Worm (Caenorhabditis elegans) whole organism, L1 larva: ENCODE results near the gene R11G1.7.

ENCODE experiments used
- C04F5.9 ChIP-seq: sonication (generic microtip); optimal IDR thresholded peaks from 2 replicates; lab custom pipeline; 2016; ENCODE audit warnings: missing genetic modification characterization, missing compliant biosample characterization
- C34B4.2 ChIP-seq: sonication (generic microtip); optimal IDR thresholded peaks from 2 replicates; lab custom pipeline; 2017; ENCODE audit warnings: mild to moderate bottlenecking, missing genetic modification characterization, missing compliant biosample characterization
- aha-1 ChIP-seq: fragments of 150-350 bp; optimal IDR thresholded peaks from 2 replicates; lab custom pipeline; 2014; ENCODE audit warnings: missing biosample characterization, missing genetic modification characterization
- ama-1 ChIP-seq: fragments of 150-350 bp; optimal IDR thresholded peaks from 2 replicates; lab custom pipeline; 2014
- ceh-63 ChIP-seq: fragments of 200-800 bp; sonication (Bioruptor generic); optimal IDR thresholded peaks from 2 replicates; lab custom pipeline; 2018; ENCODE audit warnings: mild to moderate bottlenecking, missing genetic modification characterization, missing compliant biosample characterization
- ceh-82 ChIP-seq, 3 experiments: fragments of 150-350 bp in 1 of 3; sonication (generic microtip) in 2 of 3; optimal IDR thresholded peaks; 2 replicates each; lab custom pipeline; 2014 to 2017; ENCODE audit warnings: missing biosample characterization in 3 of 3, missing genetic modification characterization in 3 of 3
- efl-1 ChIP-seq, 4 experiments: fragments of 150-350 bp; optimal IDR thresholded peaks in 3 of 4; peaks in 1 of 4; 1 replicate in 1 of 4; 2 replicates in 3 of 4; lab custom pipeline; 2014; ENCODE audit warnings: missing biosample characterization in 2 of 4, missing genetic modification characterization in 2 of 4, missing genetic modification reagents in 2 of 4
- efl-3 ChIP-seq: fragments of 200-800 bp; sonication (Bioruptor generic); optimal IDR thresholded peaks from 2 replicates; lab custom pipeline; 2018; ENCODE audit warnings: mild to moderate bottlenecking, missing genetic modification characterization, missing compliant biosample characterization
- elt-2 ChIP-seq: sonication (generic microtip); optimal IDR thresholded peaks from 2 replicates; lab custom pipeline; 2016; ENCODE audit warnings: missing genetic modification characterization, mild to moderate bottlenecking, inconsistent platforms, missing compliant biosample characterization, missing genetic modification reagents
- ets-5 ChIP-seq: fragments of 200-800 bp; sonication (Bioruptor generic); IDR thresholded peaks from 2 replicates; pipeline ENCODE4 v1.3.6; 2022; ENCODE audit warnings: missing genetic modification characterization, missing compliant biosample characterization
- fkh-10 ChIP-seq: sonication (generic microtip); optimal IDR thresholded peaks from 2 replicates; lab custom pipeline; 2017; ENCODE audit warnings: missing biosample characterization, missing genetic modification reagents, missing genetic modification characterization
- fkh-4 ChIP-seq: sonication (generic microtip); optimal IDR thresholded peaks from 2 replicates; lab custom pipeline; 2016; ENCODE audit warnings: missing compliant biosample characterization, missing genetic modification characterization, borderline replicate concordance
- fkh-8 ChIP-seq: sonication (generic microtip); optimal IDR thresholded peaks from 2 replicates; lab custom pipeline; 2016; ENCODE audit warnings: mild to moderate bottlenecking, missing genetic modification characterization, missing compliant biosample characterization
- grh-1 ChIP-seq: fragments of 200-800 bp; sonication (Bioruptor generic); IDR thresholded peaks from 2 replicates; pipeline ENCODE4 v1.3.6; 2022; ENCODE audit warnings: missing genetic modification reagents, missing genetic modification characterization, missing compliant biosample characterization
- hlh-17 ChIP-seq: fragments of 200-800 bp; sonication (Bioruptor generic); optimal IDR thresholded peaks from 2 replicates; lab custom pipeline; 2018; ENCODE audit warnings: missing genetic modification characterization, mild to moderate bottlenecking, missing compliant biosample characterization, moderate library complexity, borderline replicate concordance
- isw-1 ChIP-seq: fragments of 200-800 bp; sonication (Bioruptor generic); IDR thresholded peaks from 2 replicates; pipeline ENCODE4 v1.3.6; 2022; ENCODE audit warnings: missing genetic modification characterization, missing compliant biosample characterization
- lin-13 ChIP-seq: fragments of 150-350 bp; optimal IDR thresholded peaks from 2 replicates; lab custom pipeline; 2014; ENCODE audit warnings: missing biosample characterization, missing genetic modification reagents, missing genetic modification characterization
- lin-14 ChIP-seq: fragments of 200-800 bp; sonication (Bioruptor generic); optimal IDR thresholded peaks from 2 replicates; lab custom pipeline; 2018; ENCODE audit warnings: mild to moderate bottlenecking, missing genetic modification characterization, moderate library complexity, missing compliant biosample characterization
- lin-15B ChIP-seq: fragments of 150-350 bp; sonication (generic microtip); optimal IDR thresholded peaks from 3 replicates; lab custom pipeline; 2014; ENCODE audit warnings: missing biosample characterization, missing genetic modification characterization
- lin-35 ChIP-seq, 2 experiments: fragments of 150-350 bp; optimal IDR thresholded peaks; 2 replicates each; lab custom pipeline; 2014; ENCODE audit warnings: missing biosample characterization in 2 of 2, missing genetic modification characterization in 2 of 2, missing genetic modification reagents in 2 of 2
- lin-39 ChIP-seq: fragments of 150-350 bp; optimal IDR thresholded peaks from 2 replicates; lab custom pipeline; 2014; ENCODE audit warnings: missing biosample characterization, missing genetic modification reagents, missing genetic modification characterization
- mab-9 ChIP-seq: fragments of 200-800 bp; sonication (Bioruptor generic); IDR thresholded peaks from 2 replicates; pipeline ENCODE4 v1.3.6; 2022; ENCODE audit warnings: missing genetic modification reagents, missing genetic modification characterization, missing compliant biosample characterization
- nhr-76 ChIP-seq: sonication (generic microtip); optimal IDR thresholded peaks from 2 replicates; lab custom pipeline; 2017; ENCODE audit warnings: missing biosample characterization, missing genetic modification characterization
- nhr-84 ChIP-seq: sonication (generic microtip); optimal IDR thresholded peaks from 2 replicates; lab custom pipeline; 2017; ENCODE audit warnings: missing biosample characterization, missing genetic modification characterization
- nhr-90 ChIP-seq: sonication (generic microtip); optimal IDR thresholded peaks from 2 replicates; lab custom pipeline; 2016; ENCODE audit warnings: mild to moderate bottlenecking, missing genetic modification characterization, missing compliant biosample characterization; ENCODE audit not compliant: poor library complexity
- pqm-1 ChIP-seq: sonication (generic microtip); optimal IDR thresholded peaks from 3 replicates; lab custom pipeline; 2017; ENCODE audit warnings: missing biosample characterization, missing genetic modification characterization
- skn-1 ChIP-seq: fragments of 150-350 bp; optimal IDR thresholded peaks from 2 replicates; lab custom pipeline; 2014; ENCODE audit warnings: missing biosample characterization, missing genetic modification characterization
- snpc-4 ChIP-seq: fragments of 150-350 bp; optimal IDR thresholded peaks from 2 replicates; lab custom pipeline; 2014; ENCODE audit warnings: missing biosample characterization, missing genetic modification characterization
- snu-23 ChIP-seq: sonication (generic microtip); optimal IDR thresholded peaks from 2 replicates; lab custom pipeline; 2016; ENCODE audit warnings: missing genetic modification characterization, missing compliant biosample characterization
- sptf-1 ChIP-seq: fragments of 150-350 bp; optimal IDR thresholded peaks from 2 replicates; lab custom pipeline; 2014; ENCODE audit warnings: missing biosample characterization, missing genetic modification characterization
- unc-30 ChIP-seq: sonication (generic microtip); optimal IDR thresholded peaks from 2 replicates; lab custom pipeline; 2017; ENCODE audit warnings: missing biosample characterization, missing genetic modification characterization
- unc-62 ChIP-seq: fragments of 150-350 bp; optimal IDR thresholded peaks from 2 replicates; lab custom pipeline; 2014; ENCODE audit warnings: missing biosample characterization, missing genetic modification reagents, missing genetic modification characterization
- unc-98 ChIP-seq: fragments of 200-800 bp; sonication (Bioruptor generic); IDR thresholded peaks from 2 replicates; pipeline ENCODE4 v1.3.6; 2022; ENCODE audit warnings: missing genetic modification characterization, missing compliant biosample characterization
- xbp-1 ChIP-seq: sonication (generic microtip); optimal IDR thresholded peaks from 2 replicates; lab custom pipeline; 2016; ENCODE audit warnings: missing genetic modification characterization, missing compliant biosample characterization

Gene R11G1.7

DNA sequence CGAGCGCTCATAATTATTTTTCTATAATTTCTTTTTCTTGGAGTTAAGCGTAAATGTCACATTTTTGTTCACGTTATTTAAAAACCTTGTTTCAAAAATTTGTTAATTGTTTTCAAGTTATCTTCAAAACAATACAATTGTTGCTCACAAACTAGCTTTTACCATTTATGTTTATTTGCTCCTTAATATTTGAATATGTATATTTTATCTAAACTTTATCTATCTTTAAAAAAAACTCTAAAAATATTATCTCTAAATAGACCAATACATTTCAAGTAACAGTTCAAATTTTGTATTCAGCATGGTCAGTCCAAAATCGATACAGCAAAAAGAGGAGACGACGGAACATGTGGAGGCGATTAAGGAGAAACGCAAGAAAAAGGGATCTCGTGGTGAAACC is at the start of gene R11G1.7:
TSS of gene R11G1.7 (plus strand) at position 301 of the 400 bp plus-strand sequence.
- TF ChIP-seq efl-3 (GFP tag; lab: Kevin White, UChicago): no peak

DNA sequence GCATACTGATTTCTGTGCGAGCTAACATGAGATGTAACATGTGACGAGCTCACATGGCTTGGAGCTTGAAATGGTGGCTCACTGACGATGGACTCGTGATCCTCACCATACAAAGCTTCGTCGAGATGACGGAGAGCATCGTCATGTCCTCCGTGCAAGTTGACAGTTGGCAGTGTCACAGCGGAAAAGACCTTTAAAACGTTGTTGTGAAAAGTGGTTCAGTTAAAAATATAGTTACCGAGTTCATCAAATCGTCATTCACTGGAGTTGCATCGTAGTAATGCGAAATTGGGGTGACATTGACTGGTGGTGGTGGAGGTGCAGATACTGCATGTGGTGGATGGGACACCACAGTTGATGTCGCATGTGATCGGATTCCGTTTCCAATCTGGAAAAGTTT is 45.6 kb upstream of the R11G1.7 start:
- TF ChIP-seq isw-1: no peak

DNA sequence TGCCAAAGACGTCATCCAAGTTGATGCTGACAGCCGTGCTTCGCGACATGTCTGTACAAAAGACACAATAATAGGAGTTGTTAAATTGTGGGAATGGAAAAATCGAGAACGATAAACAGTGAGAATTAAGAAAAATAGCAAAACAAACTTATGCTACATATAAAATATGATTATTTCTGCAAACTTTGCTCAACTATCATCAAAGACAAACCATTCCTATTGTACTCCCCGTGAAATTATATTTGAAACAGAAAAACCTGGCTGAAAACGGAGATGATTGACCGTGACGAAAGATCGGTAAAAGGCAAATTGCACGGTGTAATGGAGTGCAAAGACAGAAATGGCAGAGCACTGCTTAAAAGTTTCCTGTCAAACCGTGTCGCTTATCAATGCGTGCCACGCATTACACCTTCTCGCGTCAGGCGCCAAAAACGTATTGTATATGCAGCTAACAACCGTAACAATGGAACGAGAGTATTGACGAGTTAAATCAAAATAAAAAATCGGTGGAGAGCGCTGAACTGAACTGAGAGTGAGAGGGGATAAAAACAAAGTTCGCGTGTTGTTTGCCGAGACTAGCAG is 44.9 kb upstream of the R11G1.7 start, which contains the start of gene C18B2.5:
TSS of gene C18B2.5 (minus strand) at position 51 of the 582 bp plus-strand sequence.
- TF ChIP-seq fkh-4 (tag; lab: Kevin White, UChicago): no peak
- TF ChIP-seq efl-1 (optimal IDR thresholded peaks at IDR 0.05; lab: Kevin White, UChicago): no peak
- TF ChIP-seq efl-1 (GFP tag; optimal IDR thresholded peaks at IDR 0.05 in 1 of 2; lab: Kevin White, UChicago): peak in 1 of 2 experiments; percentile 72
- no peak for TF ChIP-seq isw-1
- no peak for TF ChIP-seq fkh-10 (GFP tag; lab: Kevin White, UChicago)
- TF ChIP-seq unc-98 (GFP tag; lab: Robert Waterston, UW): no peak
- TF ChIP-seq aha-1 (tag; lab: Kevin White, UChicago): no peak
- TF ChIP-seq sptf-1: no peak
- TF ChIP-seq elt-2 (tag; lab: Kevin White, UChicago): peak; percentile 35
- no peak for TF ChIP-seq snpc-4 (tag; lab: Kevin White, UChicago)

DNA sequence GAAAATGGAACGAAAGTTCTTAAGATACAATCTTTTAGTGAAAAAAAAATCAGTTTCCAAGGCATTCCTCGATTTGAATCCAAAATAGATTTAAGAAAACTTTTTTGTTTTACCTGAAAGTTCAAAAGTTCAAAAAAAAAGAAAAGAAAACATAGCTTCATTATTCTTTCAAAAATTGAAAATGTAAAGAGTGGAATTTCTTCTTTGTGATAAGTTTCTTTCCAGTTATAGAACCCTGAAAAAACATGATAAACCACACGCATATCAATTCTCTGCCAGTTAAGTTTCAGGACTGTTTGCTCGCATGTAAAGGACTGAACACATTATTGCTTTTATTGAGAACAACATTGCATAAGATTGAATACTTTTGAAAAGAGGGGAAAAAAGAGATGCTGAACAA is 44.3 kb upstream of the R11G1.7 start:
- TF ChIP-seq ama-1 (lab: Kevin White, UChicago): no peak

DNA sequence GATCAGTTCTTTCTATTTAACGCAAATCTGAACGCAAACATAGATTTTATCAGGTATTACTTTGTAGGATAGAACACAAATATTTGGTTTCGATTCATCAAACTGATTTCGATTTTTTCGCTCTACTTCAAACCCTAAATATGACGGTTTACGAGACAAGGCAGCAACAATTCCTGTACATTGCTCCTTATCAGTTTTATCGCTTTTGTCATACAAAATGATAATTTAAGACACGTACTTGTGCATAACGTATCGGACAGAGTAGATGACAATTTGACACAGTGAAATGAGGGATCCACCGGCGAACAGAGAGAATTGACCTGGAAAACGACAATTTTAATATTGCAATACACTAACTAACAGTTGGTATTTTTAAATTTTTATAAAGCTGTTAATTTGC is 42.4 kb upstream of the R11G1.7 start:
- TF ChIP-seq grh-1: no peak
- peak; percentile 49 for TF ChIP-seq pqm-1
- TF ChIP-seq lin-35 (GFP tag; optimal IDR thresholded peaks at IDR 0.05; lab: Kevin White, UChicago): peak in 1 of 2 experiments; percentile 29
- no peak for TF ChIP-seq fkh-10 (GFP tag; lab: Kevin White, UChicago)
- TF ChIP-seq lin-14 (GFP tag; lab: Kevin White, UChicago): no peak
- no peak for TF ChIP-seq lin-15B (tag; lab: Kevin White, UChicago)
- TF ChIP-seq ceh-63 (GFP tag; lab: Kevin White, UChicago): no peak
- TF ChIP-seq lin-39 (tag; lab: Kevin White, UChicago): no peak
- no peak for TF ChIP-seq efl-1 (optimal IDR thresholded peaks at IDR 0.05; lab: Kevin White, UChicago)
- TF ChIP-seq efl-1 (GFP tag; optimal IDR thresholded peaks at IDR 0.05 in 1 of 2; lab: Kevin White, UChicago): peak in 1 of 2 experiments; percentile 67
- no peak for TF ChIP-seq lin-13 (GFP tag; lab: Kevin White, UChicago)
- TF ChIP-seq xbp-1: no peak
- no peak for TF ChIP-seq C04F5.9 (tag; lab: Kevin White, UChicago)
- TF ChIP-seq hlh-17: no peak
- no peak for TF ChIP-seq sptf-1
- TF ChIP-seq mab-9 (GFP tag; lab: Robert Waterston, UW): no peak
- no peak for TF ChIP-seq fkh-4 (tag; lab: Kevin White, UChicago)
- no peak for TF ChIP-seq snu-23 (GFP tag; lab: Kevin White, UChicago)
- TF ChIP-seq nhr-84 (tag; lab: Kevin White, UChicago): no peak
- no peak for TF ChIP-seq ceh-82 (tag; optimal IDR thresholded peaks at IDR 0.05; lab: Kevin White, UChicago)
- TF ChIP-seq skn-1: no peak
- no peak for TF ChIP-seq fkh-8 (tag; lab: Kevin White, UChicago)
- TF ChIP-seq elt-2 (tag; lab: Kevin White, UChicago): peak; percentile 70
- TF ChIP-seq, all 84 proteins: peak for 4

DNA sequence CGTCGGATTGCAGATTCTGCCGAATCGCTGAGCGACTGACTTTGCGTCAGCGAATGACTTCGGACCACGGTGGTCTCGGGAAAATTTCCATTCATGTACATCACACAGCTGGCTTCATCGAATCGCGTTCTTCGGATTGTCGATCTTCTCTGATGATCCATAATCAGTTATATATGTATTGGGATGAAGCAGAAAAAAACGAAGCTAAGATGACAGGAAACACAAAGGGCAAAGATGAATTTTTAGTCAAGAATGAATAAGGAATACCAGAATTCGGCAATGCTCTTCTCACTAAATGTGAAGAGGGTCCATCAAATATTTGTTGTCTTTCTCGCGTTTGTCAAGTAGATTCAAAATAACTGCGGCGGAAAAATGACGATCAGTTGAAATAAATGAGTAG is 38.9 kb upstream of the R11G1.7 start, which contains the start of gene del-9:
TSS of gene del-9 (minus strand) at position 101 of the 400 bp plus-strand sequence.
- TF ChIP-seq C34B4.2 (tag; lab: Kevin White, UChicago) (no peak), unc-30 (tag; lab: Kevin White, UChicago) (no peak), nhr-76 (tag; lab: Kevin White, UChicago) (no peak), grh-1 (no peak), snu-23 (GFP tag; lab: Kevin White, UChicago) (no peak), unc-62 (GFP tag; lab: Kevin White, UChicago) (no peak), nhr-90 (tag; lab: Kevin White, UChicago) (no peak), ets-5 (no peak)
